Fruit fly (Drosophila melanogaster) whole organism, embryonic: Measurements from ENCODE around the gene Eaat2.

ENCODE experiments used
- Abd-B ChIP-seq: fragments of 200-800 bp; sonication (Bioruptor generic); optimal IDR thresholded peaks from 2 replicates; lab custom pipeline; 2018; ENCODE audit warnings: missing biosample characterization, mild to moderate bottlenecking, missing genetic modification characterization, moderate library complexity
- Adf1 ChIP-seq: fragments of 200-800 bp; sonication (Bioruptor generic); IDR thresholded peaks from 2 replicates; pipeline ENCODE4 v1.3.6; 2022; ENCODE audit warnings: missing biosample characterization, missing genetic modification characterization
- Antp ChIP-seq: fragments of 200-800 bp; sonication (Bioruptor generic); optimal IDR thresholded peaks from 3 replicates; lab custom pipeline; 2016; ENCODE audit warnings: missing biosample characterization, missing genetic modification characterization
- CG10543 ChIP-seq: fragments of 200-800 bp; sonication (Bioruptor generic); optimal IDR thresholded peaks from 3 replicates; lab custom pipeline; 2017; ENCODE audit warnings: missing biosample characterization, mild to moderate bottlenecking, missing genetic modification characterization, moderate library complexity
- CG10565 ChIP-seq: fragments of 200-800 bp; sonication (Bioruptor generic); optimal IDR thresholded peaks from 3 replicates; lab custom pipeline; 2016; ENCODE audit warnings: missing biosample characterization, mild to moderate bottlenecking, missing genetic modification characterization
- CG10979 ChIP-seq: fragments of 200-800 bp; sonication (Bioruptor generic); optimal IDR thresholded peaks from 2 replicates; lab custom pipeline; 2018; ENCODE audit warnings: missing biosample characterization, mild to moderate bottlenecking, missing genetic modification characterization, moderate library complexity
- CG12219 ChIP-seq: fragments of 200-800 bp; sonication (Bioruptor generic); optimal IDR thresholded peaks from 3 replicates; lab custom pipeline; 2018; ENCODE audit warnings: missing biosample characterization, mild to moderate bottlenecking, missing genetic modification characterization
- CG15011 ChIP-seq: fragments of 200-800 bp; sonication (Bioruptor generic); optimal IDR thresholded peaks from 3 replicates; lab custom pipeline; 2018; ENCODE audit warnings: missing biosample characterization, mild to moderate bottlenecking, missing genetic modification characterization
- CG1529 ChIP-seq: fragments of 200-800 bp; sonication (Bioruptor generic); optimal IDR thresholded peaks from 3 replicates; lab custom pipeline; 2018; ENCODE audit warnings: missing biosample characterization, missing genetic modification characterization
- CG15479 ChIP-seq: fragments of 200-800 bp; sonication (Bioruptor generic); optimal IDR thresholded peaks from 3 replicates; lab custom pipeline; 2019; ENCODE audit warnings: missing biosample characterization, mild to moderate bottlenecking, missing genetic modification characterization, moderate library complexity
- CG16813 ChIP-seq: fragments of 200-800 bp; sonication (Bioruptor generic); IDR thresholded peaks from 3 replicates; pipeline ENCODE4 v1.3.6; 2022; ENCODE audit warnings: missing biosample characterization, missing genetic modification characterization; ENCODE audit not compliant: partially characterized antibody
- CG16863 ChIP-seq: fragments of 200-800 bp; sonication (Bioruptor generic); optimal IDR thresholded peaks from 3 replicates; lab custom pipeline; 2016; ENCODE audit warnings: missing biosample characterization, missing genetic modification characterization
- CG17328 ChIP-seq: fragments of 200-800 bp; sonication (Bioruptor generic); IDR thresholded peaks from 2 replicates; pipeline ENCODE4 v1.3.6; 2022; ENCODE audit warnings: missing biosample characterization, missing genetic modification characterization
- CG17385 ChIP-seq: fragments of 200-800 bp; sonication (Bioruptor generic); optimal IDR thresholded peaks from 3 replicates; lab custom pipeline; 2018; ENCODE audit warnings: missing biosample characterization, mild to moderate bottlenecking, missing genetic modification characterization
- CG2678 ChIP-seq: fragments of 200-800 bp; sonication (Bioruptor generic); optimal IDR thresholded peaks from 3 replicates; lab custom pipeline; 2019; ENCODE audit warnings: missing biosample characterization, mild to moderate bottlenecking, missing genetic modification characterization, moderate library complexity
- CG32532 ChIP-seq: fragments of 200-800 bp; sonication (Bioruptor generic); IDR thresholded peaks from 2 replicates; pipeline ENCODE4 v1.3.6; 2022; ENCODE audit warnings: missing biosample characterization, missing genetic modification characterization
- CG34376 ChIP-seq: fragments of 200-800 bp; sonication (Bioruptor generic); optimal IDR thresholded peaks from 2 replicates; lab custom pipeline; 2018; ENCODE audit warnings: missing biosample characterization, mild to moderate bottlenecking, missing genetic modification characterization
- CG34422 ChIP-seq: fragments of 200-800 bp; sonication (Bioruptor generic); IDR thresholded peaks from 3 replicates; pipeline ENCODE4 v1.3.6; 2022; ENCODE audit warnings: missing biosample characterization, missing genetic modification characterization
- CG4404 ChIP-seq: fragments of 200-800 bp; sonication (Bioruptor generic); IDR thresholded peaks from 2 replicates; pipeline ENCODE4 v1.3.6; 2022; ENCODE audit warnings: missing biosample characterization, missing genetic modification characterization
- CG8478 ChIP-seq: fragments of >200 bp; optimal IDR thresholded peaks from 2 replicates; lab custom pipeline; 2018
- CG9437 ChIP-seq: fragments of 200-800 bp; sonication (Bioruptor generic); optimal IDR thresholded peaks from 2 replicates; lab custom pipeline; 2018; ENCODE audit warnings: missing biosample characterization, mild to moderate bottlenecking, missing genetic modification characterization
- CG9797 ChIP-seq: fragments of 200-800 bp; sonication (Bioruptor generic); optimal IDR thresholded peaks from 3 replicates; lab custom pipeline; 2018; ENCODE audit warnings: missing biosample characterization, mild to moderate bottlenecking, missing genetic modification characterization
- CG9876 ChIP-seq: fragments of 200-800 bp; sonication (Bioruptor generic); optimal IDR thresholded peaks from 2 replicates; lab custom pipeline; 2016; ENCODE audit warnings: missing biosample characterization, missing genetic modification characterization
- Chrac-16 ChIP-seq: fragments of 200-800 bp; sonication (Bioruptor generic); optimal IDR thresholded peaks from 3 replicates; lab custom pipeline; 2016; ENCODE audit warnings: missing biosample characterization, missing genetic modification characterization
- Dbx ChIP-seq: fragments of 200-800 bp; sonication (Bioruptor generic); IDR thresholded peaks from 3 replicates; pipeline ENCODE4 v1.3.6; 2022; ENCODE audit warnings: missing biosample characterization, missing genetic modification characterization
- Deaf1 ChIP-seq: fragments of 200-800 bp; optimal IDR thresholded peaks from 3 replicates; lab custom pipeline; 2019; ENCODE audit warnings: missing biosample characterization, mild to moderate bottlenecking, missing genetic modification characterization, moderate library complexity
- Dfd ChIP-seq, 2 experiments: fragments of >200 bp; optimal IDR thresholded peaks; 2 replicates each; lab custom pipeline; 2017; ENCODE audit warnings: missing biosample characterization in 2 of 2, missing genetic modification characterization in 2 of 2
- Dip2 ChIP-seq: fragments of 200-800 bp; sonication (Bioruptor generic); IDR thresholded peaks from 2 replicates; pipeline ENCODE4 v1.3.6; 2022; ENCODE audit warnings: missing biosample characterization, missing genetic modification characterization
- Dll ChIP-seq: fragments of 200-800 bp; sonication (Bioruptor generic); IDR thresholded peaks from 4 replicates; pipeline ENCODE4 v1.3.6; 2022; ENCODE audit warnings: missing biosample characterization, missing genetic modification characterization; ENCODE audit not compliant: partially characterized antibody
- Doc2 ChIP-seq: fragments of 200-800 bp; sonication (Bioruptor generic); IDR thresholded peaks from 2 replicates; pipeline ENCODE4 v1.3.6; 2022; ENCODE audit warnings: missing biosample characterization, missing genetic modification characterization
- Doc3 ChIP-seq: fragments of 200-800 bp; sonication (Bioruptor generic); IDR thresholded peaks from 3 replicates; pipeline ENCODE4 v1.3.6; 2022; ENCODE audit warnings: missing biosample characterization, missing genetic modification characterization; ENCODE audit not compliant: partially characterized antibody
- Hr39 ChIP-seq: fragments of >200 bp; optimal IDR thresholded peaks from 2 replicates; lab custom pipeline; 2017
- Meics ChIP-seq: fragments of 200-800 bp; sonication (Bioruptor generic); optimal IDR thresholded peaks from 2 replicates; lab custom pipeline; 2017; ENCODE audit warnings: missing biosample characterization, mild to moderate bottlenecking, missing genetic modification characterization
- Neu2 ChIP-seq: fragments of 200-800 bp; sonication (Bioruptor generic); optimal IDR thresholded peaks from 3 replicates; lab custom pipeline; 2016; ENCODE audit warnings: missing biosample characterization, missing genetic modification characterization, borderline replicate concordance
- ase ChIP-seq: fragments of 200-800 bp; sonication (Bioruptor generic); IDR thresholded peaks from 3 replicates; pipeline ENCODE4 v1.3.6; 2022; ENCODE audit warnings: missing biosample characterization, missing genetic modification characterization
- btn ChIP-seq: fragments of 200-800 bp; sonication (Bioruptor generic); optimal IDR thresholded peaks from 2 replicates; lab custom pipeline; 2016; ENCODE audit warnings: missing biosample characterization, missing genetic modification characterization
- cato ChIP-seq: fragments of 200-800 bp; sonication (Bioruptor generic); optimal IDR thresholded peaks from 2 replicates; lab custom pipeline; 2016; ENCODE audit warnings: missing biosample characterization, missing genetic modification characterization, borderline replicate concordance
- ranshi ChIP-seq: fragments of 200-800 bp; sonication (Bioruptor generic); IDR thresholded peaks from 2 replicates; pipeline ENCODE4 v1.3.6; 2022; ENCODE audit warnings: missing biosample characterization, missing genetic modification characterization
- salm ChIP-seq: fragments of 200-800 bp; sonication (Bioruptor generic); optimal IDR thresholded peaks from 2 replicates; lab custom pipeline; 2018; ENCODE audit warnings: missing biosample characterization, mild to moderate bottlenecking, missing genetic modification characterization
- sd ChIP-seq: fragments of 200-800 bp; sonication (Bioruptor generic); optimal IDR thresholded peaks from 3 replicates; lab custom pipeline; 2018; ENCODE audit warnings: missing biosample characterization, mild to moderate bottlenecking, missing genetic modification characterization, moderate library complexity
- shn ChIP-seq: fragments of 200-800 bp; sonication (Bioruptor generic); optimal IDR thresholded peaks from 3 replicates; lab custom pipeline; 2016; ENCODE audit warnings: missing biosample characterization, missing genetic modification characterization
- tup ChIP-seq: fragments of 200-800 bp; sonication (Bioruptor generic); optimal IDR thresholded peaks from 2 replicates; lab custom pipeline; 2016; ENCODE audit warnings: missing biosample characterization, mild to moderate bottlenecking, missing genetic modification characterization, moderate library complexity

The Eaat2 gene

DNA sequence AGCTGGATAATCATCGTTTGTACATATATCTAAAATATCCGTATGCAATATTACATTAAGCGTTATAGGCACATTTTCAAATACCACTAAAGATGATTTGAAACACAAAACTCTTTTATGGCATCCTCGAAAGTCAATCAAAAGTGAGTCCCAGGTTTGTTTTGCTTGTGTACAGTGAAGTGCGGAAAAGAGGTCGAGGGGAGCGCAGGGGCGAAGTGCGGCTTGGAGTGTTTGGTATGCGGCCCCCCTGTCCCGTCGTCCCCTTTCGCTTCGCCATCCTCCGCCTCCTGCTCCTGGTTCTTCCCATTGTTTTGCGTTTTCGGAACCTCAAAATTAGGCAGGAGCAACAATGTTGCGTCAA, 28.7 kb downstream of the Eaat2 start (continued):
- peak; percentile 62 for TF ChIP-seq CG9876
- no peak for TF ChIP-seq Dfd (GFP tag; optimal IDR thresholded peaks at IDR 0.05; lab: Kevin White, UChicago)
- TF ChIP-seq CG17328 (GFP tag; lab: Robert Waterston, UW): peak; percentile 90
- no peak for TF ChIP-seq Hr39 (lab: Kevin White, UChicago)
- peak; percentile 13 for TF ChIP-seq Deaf1
- TF ChIP-seq ase: peak; percentile 72; the same call in 2 of the 3 replicates
- peak; percentile 78 for TF ChIP-seq cato (GFP tag; lab: Kevin White, UChicago)
- TF ChIP-seq CG16813 (GFP tag; lab: Robert Waterston, UW): no peak
- TF ChIP-seq ranshi (GFP tag; lab: Robert Waterston, UW): peak; percentile 85
- TF ChIP-seq Dbx (GFP tag; lab: Robert Waterston, UW): no peak
- peak; percentile 71 for TF ChIP-seq CG4404 (GFP tag; lab: Robert Waterston, UW)
- TF ChIP-seq sd: peak; percentile 85
- TF ChIP-seq Neu2: no peak
- TF ChIP-seq Meics (GFP tag; lab: Kevin White, UChicago): peak; percentile 67
- TF ChIP-seq CG15479 (GFP tag; lab: Kevin White, UChicago): no peak
- TF ChIP-seq CG15011 (GFP tag; lab: Kevin White, UChicago): peak; percentile 48
- TF ChIP-seq Abd-B (GFP tag; lab: Kevin White, UChicago): peak; percentile 77
- peak; percentile 41; the same call in 1 of the 2 replicates for TF ChIP-seq Doc2 (GFP tag; lab: Robert Waterston, UW)
- TF ChIP-seq shn: peak; percentile 87
- peak; percentile 69 for TF ChIP-seq tup (GFP tag; lab: Kevin White, UChicago)
- peak; percentile 77 for TF ChIP-seq salm
- peak; percentile 78 for TF ChIP-seq CG17385 (GFP tag; lab: Kevin White, UChicago)
- TF ChIP-seq CG10979: peak; percentile 93
- peak; percentile 91 for TF ChIP-seq Chrac-16 (GFP tag; lab: Kevin White, UChicago)
- TF ChIP-seq CG9797 (GFP tag; lab: Kevin White, UChicago): no peak
- TF ChIP-seq Antp (GFP tag; lab: Kevin White, UChicago): peak; percentile 87
- peak; percentile 80; the same call in 2 of the 3 replicates for TF ChIP-seq CG34422 (GFP tag; lab: Robert Waterston, UW)
- TF ChIP-seq CG10565 (GFP tag; lab: Kevin White, UChicago): no peak
- peak; percentile 90 for TF ChIP-seq CG16863 (GFP tag; lab: Kevin White, UChicago)
- TF ChIP-seq Doc3 (GFP tag; lab: Robert Waterston, UW): no peak
- TF ChIP-seq CG34376: no peak
- TF ChIP-seq CG12219 (GFP tag; lab: Kevin White, UChicago): peak; percentile 89
- TF ChIP-seq CG32532 (GFP tag; lab: Robert Waterston, UW): peak; percentile 44
- TF ChIP-seq CG2678: peak; percentile 84
- TF ChIP-seq CG10543 (GFP tag; lab: Kevin White, UChicago): no peak
- TF ChIP-seq Dll (GFP tag; lab: Robert Waterston, UW): no peak
- TF ChIP-seq CG9437 (GFP tag; lab: Kevin White, UChicago): peak; percentile 78
- TF ChIP-seq Dip2 (GFP tag; lab: Robert Waterston, UW): 0 out of 2 replicates have a peak, but pooled peaks have one; percentile 10
- TF ChIP-seq CG1529 (GFP tag; lab: Kevin White, UChicago): peak; percentile 88
- no peak for TF ChIP-seq Adf1
- TF ChIP-seq CG8478 (lab: Kevin White, UChicago): no peak
- peak; percentile 85 for TF ChIP-seq btn (GFP tag; lab: Kevin White, UChicago)
